Fruit fly (Drosophila melanogaster) whole organism, embryonic: ENCODE data around the gene CG32276.

Source experiments
- Adf1 ChIP-seq: fragments of 200-800 bp; sonication (Bioruptor generic); IDR thresholded peaks from 2 replicates; pipeline ENCODE4 v1.3.6; 2022; ENCODE audit warnings: missing biosample characterization, missing genetic modification characterization
- BEAF-32 ChIP-seq: fragments of 200-800 bp; sonication (Bioruptor generic); optimal IDR thresholded peaks from 3 replicates; lab custom pipeline; 2017; ENCODE audit warnings: missing biosample characterization, missing genetic modification characterization, mild to moderate bottlenecking, moderate library complexity, missing genetic modification reagents
- C15 ChIP-seq: fragments of 200-800 bp; sonication (Bioruptor generic); IDR thresholded peaks from 3 replicates; pipeline ENCODE4 v1.3.6; 2022; ENCODE audit warnings: missing biosample characterization, missing genetic modification characterization
- CG11093 ChIP-seq: fragments of 200-800 bp; sonication (Bioruptor generic); IDR thresholded peaks from 3 replicates; pipeline ENCODE4 v1.3.6; 2022; ENCODE audit warnings: missing biosample characterization, missing genetic modification characterization
- CG12104 ChIP-seq: fragments of 200-800 bp; sonication (Bioruptor generic); optimal IDR thresholded peaks from 3 replicates; lab custom pipeline; 2016; ENCODE audit warnings: missing biosample characterization, missing genetic modification characterization
- CG13123 ChIP-seq: fragments of 200-800 bp; sonication (Bioruptor generic); optimal IDR thresholded peaks from 2 replicates; lab custom pipeline; 2016; ENCODE audit warnings: missing biosample characterization, missing genetic modification characterization
- CG13424 ChIP-seq: fragments of 200-800 bp; sonication (Bioruptor generic); optimal IDR thresholded peaks from 2 replicates; lab custom pipeline; 2019; ENCODE audit warnings: missing biosample characterization, mild to moderate bottlenecking, missing genetic modification characterization, moderate library complexity
- CG14710 ChIP-seq: fragments of 200-800 bp; sonication (Bioruptor generic); optimal IDR thresholded peaks from 3 replicates; lab custom pipeline; 2019; ENCODE audit warnings: missing biosample characterization, mild to moderate bottlenecking, missing genetic modification characterization, moderate library complexity
- CG15514 ChIP-seq: fragments of 200-800 bp; sonication (Bioruptor generic); optimal IDR thresholded peaks from 3 replicates; lab custom pipeline; 2017; ENCODE audit warnings: missing biosample characterization, missing genetic modification characterization, mild to moderate bottlenecking, moderate library complexity, missing genetic modification reagents
- CG1603 ChIP-seq: fragments of 200-800 bp; sonication (Bioruptor generic); optimal IDR thresholded peaks from 2 replicates; lab custom pipeline; 2019; ENCODE audit warnings: missing biosample characterization, mild to moderate bottlenecking, missing genetic modification characterization, moderate library complexity
- CG1647 ChIP-seq: fragments of 200-800 bp; sonication (Bioruptor generic); optimal IDR thresholded peaks from 3 replicates; lab custom pipeline; 2016; ENCODE audit warnings: missing biosample characterization, missing genetic modification characterization
- CG16813 ChIP-seq: fragments of 200-800 bp; sonication (Bioruptor generic); IDR thresholded peaks from 3 replicates; pipeline ENCODE4 v1.3.6; 2022; ENCODE audit warnings: missing biosample characterization, missing genetic modification characterization; ENCODE audit not compliant: partially characterized antibody
- CG17385 ChIP-seq: fragments of 200-800 bp; sonication (Bioruptor generic); optimal IDR thresholded peaks from 3 replicates; lab custom pipeline; 2018; ENCODE audit warnings: missing biosample characterization, mild to moderate bottlenecking, missing genetic modification characterization
- CG1832 ChIP-seq: fragments of 200-800 bp; sonication (Bioruptor generic); optimal IDR thresholded peaks from 2 replicates; lab custom pipeline; 2017; ENCODE audit warnings: missing biosample characterization, mild to moderate bottlenecking, missing genetic modification characterization, inconsistent platforms
- CG2116 ChIP-seq: fragments of 200-800 bp; sonication (Bioruptor generic); optimal IDR thresholded peaks from 3 replicates; lab custom pipeline; 2018; ENCODE audit warnings: missing biosample characterization, mild to moderate bottlenecking, missing genetic modification characterization
- CG30020 ChIP-seq: fragments of 200-800 bp; optimal IDR thresholded peaks from 2 replicates; lab custom pipeline; 2019; ENCODE audit warnings: missing biosample characterization, mild to moderate bottlenecking, missing genetic modification characterization, moderate library complexity
- CG32772 ChIP-seq: fragments of 200-800 bp; sonication (Bioruptor generic); IDR thresholded peaks from 2 replicates; pipeline ENCODE4 v1.3.6; 2022; ENCODE audit warnings: missing biosample characterization, missing genetic modification characterization
- CG6854 ChIP-seq: fragments of 200-800 bp; sonication (Bioruptor generic); optimal IDR thresholded peaks from 3 replicates; lab custom pipeline; 2017; ENCODE audit warnings: missing biosample characterization, mild to moderate bottlenecking, missing genetic modification characterization
- CG8281 ChIP-seq: fragments of 200-800 bp; sonication (Bioruptor generic); optimal IDR thresholded peaks from 2 replicates; lab custom pipeline; 2018; ENCODE audit warnings: missing biosample characterization, mild to moderate bottlenecking, missing genetic modification characterization, moderate library complexity
- CG8359 ChIP-seq: fragments of 200-800 bp; sonication (Bioruptor generic); optimal IDR thresholded peaks from 2 replicates; lab custom pipeline; 2017; ENCODE audit warnings: missing biosample characterization, mild to moderate bottlenecking, missing genetic modification characterization, borderline replicate concordance
- CG8924 ChIP-seq: fragments of 200-800 bp; optimal IDR thresholded peaks from 3 replicates; lab custom pipeline; 2019; ENCODE audit warnings: missing biosample characterization, mild to moderate bottlenecking, missing genetic modification characterization, moderate library complexity
- Dll ChIP-seq: fragments of 200-800 bp; sonication (Bioruptor generic); IDR thresholded peaks from 4 replicates; pipeline ENCODE4 v1.3.6; 2022; ENCODE audit warnings: missing biosample characterization, missing genetic modification characterization; ENCODE audit not compliant: partially characterized antibody
- Elba2 ChIP-seq: fragments of 200-800 bp; sonication (Bioruptor generic); optimal IDR thresholded peaks from 3 replicates; lab custom pipeline; 2016; ENCODE audit warnings: missing biosample characterization, missing genetic modification characterization
- GATAe ChIP-seq: fragments of 200-800 bp; sonication (Bioruptor generic); conservative IDR thresholded peaks from 2 replicates; pipeline ENCODE4 v1.3.6; 2022; ENCODE audit warnings: missing biosample characterization, missing genetic modification characterization
- Nf-YA ChIP-seq: fragments of 200-800 bp; sonication (Bioruptor generic); IDR thresholded peaks from 2 replicates; pipeline ENCODE4 v1.3.6; 2022; ENCODE audit warnings: missing biosample characterization, missing genetic modification characterization
- Nf-YC ChIP-seq: fragments of 200-800 bp; optimal IDR thresholded peaks from 3 replicates; lab custom pipeline; 2019; ENCODE audit warnings: missing biosample characterization, mild to moderate bottlenecking, missing genetic modification characterization, moderate library complexity
- Scr ChIP-seq: fragments of 200-800 bp; sonication (Bioruptor generic); IDR thresholded peaks from 2 replicates; pipeline ENCODE4 v1.3.6; 2022; ENCODE audit warnings: missing biosample characterization, missing genetic modification characterization; ENCODE audit not compliant: partially characterized antibody
- YL-1 ChIP-seq: fragments of 200-800 bp; sonication (Bioruptor generic); optimal IDR thresholded peaks from 3 replicates; lab custom pipeline; 2017; ENCODE audit warnings: missing biosample characterization, mild to moderate bottlenecking, missing genetic modification characterization
- ac ChIP-seq: fragments of 200-800 bp; sonication (Bioruptor generic); optimal IDR thresholded peaks from 3 replicates; lab custom pipeline; 2017; ENCODE audit warnings: missing biosample characterization, mild to moderate bottlenecking, missing genetic modification characterization
- ap ChIP-seq: fragments of 200-800 bp; sonication (Bioruptor generic); IDR thresholded peaks from 2 replicates; pipeline ENCODE4 v1.3.6; 2022; ENCODE audit warnings: missing biosample characterization, missing genetic modification characterization
- ci ChIP-seq: fragments of 200-800 bp; sonication (Bioruptor generic); IDR thresholded peaks from 3 replicates; pipeline ENCODE4 v1.3.6; 2022; ENCODE audit warnings: missing biosample characterization, missing genetic modification characterization
- corto ChIP-seq: fragments of 200-800 bp; sonication (Bioruptor generic); optimal IDR thresholded peaks from 2 replicates; lab custom pipeline; 2016; ENCODE audit warnings: missing biosample characterization, mild to moderate bottlenecking, missing genetic modification characterization, moderate library complexity
- dan ChIP-seq: fragments of 200-800 bp; sonication (Bioruptor generic); IDR thresholded peaks from 2 replicates; pipeline ENCODE4 v1.3.6; 2022; ENCODE audit warnings: missing biosample characterization, missing genetic modification characterization
- ems ChIP-seq: fragments of 200-800 bp; sonication (Bioruptor generic); optimal IDR thresholded peaks from 3 replicates; lab custom pipeline; 2016; ENCODE audit warnings: missing biosample characterization, missing genetic modification characterization
- ftz-f1 ChIP-seq: fragments of 200-800 bp; sonication (Bioruptor generic); optimal IDR thresholded peaks from 2 replicates; lab custom pipeline; 2016; ENCODE audit warnings: missing biosample characterization, missing genetic modification characterization
- gsb-n ChIP-seq: fragments of 200-800 bp; sonication (Bioruptor generic); optimal IDR thresholded peaks from 3 replicates; lab custom pipeline; 2018; ENCODE audit warnings: missing biosample characterization, mild to moderate bottlenecking, missing genetic modification characterization
- hb ChIP-seq: fragments of 200-800 bp; sonication (Bioruptor generic); IDR thresholded peaks from 3 replicates; pipeline ENCODE4 v1.3.6; 2022; ENCODE audit warnings: missing biosample characterization, missing genetic modification characterization; ENCODE audit not compliant: partially characterized antibody
- hbn ChIP-seq: fragments of 200-800 bp; sonication (Bioruptor generic); IDR thresholded peaks from 2 replicates; pipeline ENCODE4 v1.3.6; 2022; ENCODE audit warnings: missing biosample characterization, missing genetic modification characterization; ENCODE audit not compliant: partially characterized antibody
- lmd ChIP-seq: fragments of 200-800 bp; sonication (Bioruptor generic); IDR thresholded peaks from 2 replicates; pipeline ENCODE4 v1.3.6; 2022; ENCODE audit warnings: missing biosample characterization, missing genetic modification characterization
- luna ChIP-seq: fragments of 200-800 bp; sonication (Bioruptor generic); optimal IDR thresholded peaks from 2 replicates; lab custom pipeline; 2016; ENCODE audit warnings: missing biosample characterization, missing genetic modification characterization
- onecut ChIP-seq: fragments of 200-800 bp; sonication (Bioruptor generic); IDR thresholded peaks from 2 replicates; pipeline ENCODE4 v1.3.6; 2022; ENCODE audit warnings: missing biosample characterization, missing genetic modification characterization
- pzg ChIP-seq: fragments of 200-800 bp; sonication (Bioruptor generic); optimal IDR thresholded peaks from 3 replicates; lab custom pipeline; 2018; ENCODE audit warnings: missing biosample characterization, mild to moderate bottlenecking, missing genetic modification characterization, moderate library complexity
- slbo ChIP-seq: fragments of 200-800 bp; sonication (Bioruptor generic); IDR thresholded peaks from 2 replicates; pipeline ENCODE4 v1.3.6; 2022; ENCODE audit warnings: missing biosample characterization, missing genetic modification characterization
- sna ChIP-seq: fragments of 200-800 bp; sonication (Bioruptor generic); IDR thresholded peaks from 2 replicates; pipeline ENCODE4 v1.3.6; 2022; ENCODE audit warnings: missing biosample characterization, missing genetic modification characterization; ENCODE audit not compliant: partially characterized antibody
- sob ChIP-seq: fragments of 200-800 bp; sonication (Bioruptor generic); IDR thresholded peaks from 2 replicates; pipeline ENCODE4 v1.3.6; 2022; ENCODE audit warnings: missing biosample characterization, missing genetic modification characterization
- ttk ChIP-seq: fragments of 200-800 bp; sonication (Bioruptor generic); IDR thresholded peaks from 2 replicates; pipeline ENCODE4 v2.1.2; 2022; ENCODE audit warnings: missing biosample characterization, missing genetic modification characterization
- vnd ChIP-seq: fragments of 200-800 bp; sonication (Bioruptor generic); IDR thresholded peaks from 3 replicates; pipeline ENCODE4 v1.3.6; 2022; ENCODE audit warnings: missing biosample characterization, missing genetic modification characterization; ENCODE audit not compliant: partially characterized antibody
- zen ChIP-seq: fragments of 200-800 bp; sonication (Bioruptor generic); optimal IDR thresholded peaks from 3 replicates; lab custom pipeline; 2018; ENCODE audit warnings: missing biosample characterization, mild to moderate bottlenecking, missing genetic modification characterization, moderate library complexity

Gene CG32276

dm6 chr3L:3164951-3165350 is 33.9 kb downstream of the CG32276 start, which contains the start of gene CG32280 (continued):
- no peak for TF ChIP-seq CG1832
- peak; percentile 31 for TF ChIP-seq CG30020 (tag; lab: Kevin White, UChicago)
- TF ChIP-seq hb = peak; percentile 73
- no peak for TF ChIP-seq Nf-YA (GFP tag; lab: Robert Waterston, UW)
- 0 out of 2 replicates have a peak, but pooled peaks have one; percentile 12 for TF ChIP-seq Adf1 (GFP tag; lab: Robert Waterston, UW)
- no peak for TF ChIP-seq CG32772 (GFP tag; lab: Robert Waterston, UW)
- 0 out of 2 replicates have a peak, but pooled peaks have one; percentile 7 for TF ChIP-seq ttk
- TF ChIP-seq Dll (GFP tag; lab: Robert Waterston, UW) = peak; percentile 82
- TF ChIP-seq lmd = peak; percentile 17; the same call in 1 of the 2 replicates
- no peak for TF ChIP-seq CG8281 (tag; lab: Kevin White, UChicago)
- peak; percentile 81 for TF ChIP-seq sna (GFP tag; lab: Robert Waterston, UW)
- TF ChIP-seq CG14710 (tag; lab: Kevin White, UChicago) = peak; percentile 31
- peak; percentile 58; the same call in 1 of the 2 replicates for TF ChIP-seq sob (GFP tag; lab: Robert Waterston, UW)
- TF ChIP-seq slbo (GFP tag; lab: Robert Waterston, UW) = peak; percentile 65
- peak; percentile 24 for TF ChIP-seq YL-1 (GFP tag; lab: Kevin White, UChicago)
- TF ChIP-seq BEAF-32 (GFP tag; lab: Kevin White, UChicago) = peak; percentile 85
- peak; percentile 68; the same call in 1 of the 3 replicates for TF ChIP-seq ci (GFP tag; lab: Robert Waterston, UW)

dm6 chr3L:3162584-3162983 is 36.3 kb downstream of the CG32276 start:
- no peak for TF ChIP-seq gsb-n
- TF ChIP-seq C15 (GFP tag; lab: Robert Waterston, UW) = no peak
- TF ChIP-seq CG13123 (GFP tag; lab: Kevin White, UChicago) = no peak
- no peak for TF ChIP-seq CG2116
- TF ChIP-seq CG8924 (tag; lab: Kevin White, UChicago) = no peak
- TF ChIP-seq CG1832 = no peak
- no peak for TF ChIP-seq CG12104 (GFP tag; lab: Kevin White, UChicago)
- no peak for TF ChIP-seq CG8359 (GFP tag; lab: Kevin White, UChicago)
- no peak for TF ChIP-seq CG11093
- TF ChIP-seq ac = no peak
- no peak for TF ChIP-seq CG13424
- TF ChIP-seq GATAe (GFP tag; lab: Robert Waterston, UW) = no peak
- TF ChIP-seq CG17385 = no peak

dm6 chr3L:3161968-3162367 is 36.9 kb downstream of the CG32276 start, which contains the start of gene rasp:
TSS of gene rasp (plus strand) at chr3L:3162180.
- TF ChIP-seq ems (no peak), zen (tag; lab: Kevin White, UChicago) (peak; percentile 10), YL-1 (GFP tag; lab: Kevin White, UChicago) (peak; percentile 34), CG1603 (peak; percentile 21), sna (GFP tag; lab: Robert Waterston, UW) (0 out of 2 replicates have a peak, but pooled peaks have one; percentile 29), vnd (no peak), Scr (GFP tag; lab: Robert Waterston, UW) (peak; percentile 63), Nf-YC (tag; lab: Kevin White, UChicago) (no peak), ftz-f1 (GFP tag; lab: Kevin White, UChicago) (peak; percentile 41), CG16813 (0 out of 3 replicates have a peak, but pooled peaks have one; percentile 35), dan (no peak), ap (GFP tag; lab: Robert Waterston, UW) (no peak), hbn (GFP tag; lab: Robert Waterston, UW) (peak; percentile 55), CG15514 (GFP tag; lab: Kevin White, UChicago) (peak; percentile 42), luna (GFP tag; lab: Kevin White, UChicago) (no peak), corto (GFP tag; lab: Kevin White, UChicago) (no peak), CG1647 (GFP tag; lab: Kevin White, UChicago) (no peak), pzg (peak; percentile 27), Elba2 (GFP tag; lab: Kevin White, UChicago) (no peak), CG6854 (GFP tag; lab: Kevin White, UChicago) (no peak), onecut (GFP tag; lab: Robert Waterston, UW) (no peak)
